Worm (Caenorhabditis elegans): ENCODE data around the gene Y11D7A.10.

DNA sequence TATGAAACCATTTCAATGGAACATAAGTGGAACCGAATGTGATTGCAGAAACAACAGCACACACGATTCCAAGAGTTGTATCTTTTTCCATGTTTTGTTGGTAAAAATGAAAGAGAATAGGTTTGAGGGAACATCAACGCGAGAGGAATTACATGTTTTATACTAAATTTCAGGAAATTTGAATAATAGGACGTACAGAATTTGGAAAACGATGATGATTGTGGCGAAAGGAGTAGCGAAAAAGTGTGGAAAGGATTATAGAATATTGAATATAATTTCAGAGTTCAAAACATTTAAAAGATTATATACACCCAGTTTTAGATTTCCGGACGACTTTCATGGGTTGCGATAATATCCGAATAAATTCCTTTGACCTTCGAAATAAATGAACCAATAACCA lies 49.4 kb upstream of the Y11D7A.10 start, which contains the start of gene F49C12.6:
- TF ChIP-seq unc-62 (GFP tag; optimal IDR thresholded peaks at IDR 0.05 in 1 of 2) (no peak), unc-62 (tag; optimal IDR thresholded peaks at IDR 0.05) (no peak), ama-1 (optimal IDR thresholded peaks at IDR 0.05) (no peak), pha-4 (GFP tag; IDR thresholded peaks at IDR 0.05) (no peak), pha-4 (tag; optimal IDR thresholded peaks at IDR 0.05) (no peak), php-3 (GFP tag; IDR thresholded peaks at IDR 0.05) (no peak), aly-2 (tag; optimal IDR thresholded peaks at IDR 0.05) (no peak), mdl-1 (tag; optimal IDR thresholded peaks at IDR 0.05) (no peak), nhr-77 (tag; optimal IDR thresholded peaks at IDR 0.05) (no peak), set-16 (GFP tag; IDR thresholded peaks at IDR 0.05) (no peak), nhr-48 (tag; optimal IDR thresholded peaks at IDR 0.05) (no peak), T20F7.1 (GFP tag; optimal IDR thresholded peaks at IDR 0.05) (no peak), jun-1 (tag; optimal IDR thresholded peaks at IDR 0.05) (no peak), pqm-1 (tag; optimal IDR thresholded peaks at IDR 0.05) (no peak), lsy-2 (tag; optimal IDR thresholded peaks at IDR 0.05) (no peak)
